Fruit fly (Drosophila melanogaster) S2 (cell line): ENCODE data around the gene Ns4.

ENCODE experiments used
- CG8478 ChIP-seq: fragments of >200 bp; optimal IDR thresholded peaks from 2 replicates; lab custom pipeline; 2018
- CTCF ChIP-seq, 2 experiments: fragments of >200 bp; optimal IDR thresholded peaks; 2 replicates each; lab custom pipeline; 2018

dm6 chr2L:20705869-20706368 lies 46.4 kb upstream of the Ns4 start:
- TF ChIP-seq CTCF (optimal IDR thresholded peaks at IDR 0.05; lab: Kevin White, UChicago) (no peak), CG8478 (lab: Kevin White, UChicago) (no peak)
